Fruit fly (Drosophila melanogaster): ENCODE results near the gene Cog8.

The Cog8 gene

DNA sequence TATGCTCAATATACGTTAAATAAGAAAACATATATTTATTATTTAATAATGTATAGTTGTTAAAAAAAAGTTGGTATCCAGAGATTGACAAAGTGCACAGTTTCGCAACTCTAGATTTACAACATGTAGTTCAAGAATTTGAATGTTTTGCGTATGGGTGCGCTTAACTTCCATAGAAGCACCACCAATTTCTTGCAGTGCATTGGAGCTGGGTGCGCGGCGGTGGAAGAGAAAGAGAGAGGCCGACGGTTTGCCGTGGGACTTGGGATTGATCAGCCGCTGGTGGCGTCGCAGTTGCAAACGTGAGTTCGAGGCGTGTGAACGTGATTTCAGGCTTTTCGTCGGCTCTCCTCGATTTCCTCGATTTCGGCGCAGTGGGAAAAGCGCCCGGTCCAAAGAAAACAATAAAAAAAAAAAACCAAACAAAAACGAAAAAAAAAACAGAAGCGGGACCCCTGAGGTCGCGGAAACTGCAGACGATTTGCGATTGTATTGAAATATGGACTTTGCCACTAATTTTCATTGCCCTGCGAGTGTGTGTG lies 2.8 kb upstream of the Cog8 start, which contains the start of gene spz4:
spz4 (plus strand) TSS at position 289 of the 542 bp plus-strand sequence.
- TF ChIP-seq Met (GFP tag; optimal IDR thresholded peaks at IDR 0.05) (no peak), Lpt (GFP tag; optimal IDR thresholded peaks at IDR 0.05) (no peak), CG6163 (GFP tag; IDR thresholded peaks at IDR 0.05) (no peak), CG6808 (GFP tag; optimal IDR thresholded peaks at IDR 0.05) (no peak), Sox14 (GFP tag; optimal IDR thresholded peaks at IDR 0.05) (no peak), Ets96B (tag; optimal IDR thresholded peaks at IDR 0.05) (no peak), Sox15 (GFP tag; optimal IDR thresholded peaks at IDR 0.05) (no peak), Hr4 (GFP tag; optimal IDR thresholded peaks at IDR 0.05) (peak; percentile 31), CG11762 (GFP tag; optimal IDR thresholded peaks at IDR 0.05; ENCODE audit: insufficient read depth) (no peak), Sox102F (GFP tag; optimal IDR thresholded peaks at IDR 0.05) (no peak), Smox (GFP tag; optimal IDR thresholded peaks at IDR 0.05) (no peak), Eip93F (GFP tag; optimal IDR thresholded peaks at IDR 0.05) (no peak), svp (GFP tag) (peak; percentile 19), CG8119 (GFP tag; IDR thresholded peaks at IDR 0.05) (peak; percentile 73), CG34406 (GFP tag; optimal IDR thresholded peaks at IDR 0.05) (peak; percentile 20), Ets21C (GFP tag; optimal IDR thresholded peaks at IDR 0.05) (no peak), vri (GFP tag; optimal IDR thresholded peaks at IDR 0.05) (no peak), spab (GFP tag; optimal IDR thresholded peaks at IDR 0.05) (no peak), ss (GFP tag; optimal IDR thresholded peaks at IDR 0.05) (no peak), esn (GFP tag; optimal IDR thresholded peaks at IDR 0.05) (peak; percentile 11), Eip78C (GFP tag) (no peak), topi (GFP tag; optimal IDR thresholded peaks at IDR 0.05) (no peak), dac (GFP tag; optimal IDR thresholded peaks at IDR 0.05) (no peak), lz (GFP tag; optimal IDR thresholded peaks at IDR 0.05) (no peak), Eip75B (GFP tag; optimal IDR thresholded peaks at IDR 0.05) (no peak), CG6854 (GFP tag; optimal IDR thresholded peaks at IDR 0.05) (no peak), CG3919 (GFP tag; optimal IDR thresholded peaks at IDR 0.05) (peak; percentile 9), achi (GFP tag; optimal IDR thresholded peaks at IDR 0.05) (no peak), fd85E (GFP tag; optimal IDR thresholded peaks at IDR 0.05) (no peak), CG8632 (GFP tag; optimal IDR thresholded peaks at IDR 0.05) (peak; percentile 6), OdsH (GFP tag; optimal IDR thresholded peaks at IDR 0.05) (peak; percentile 27), Hr38 (GFP tag; optimal IDR thresholded peaks at IDR 0.05) (no peak), eg (GFP tag; IDR thresholded peaks at IDR 0.05) (peak; percentile 65), fd59A (GFP tag; optimal IDR thresholded peaks at IDR 0.05) (no peak), CG4318 (GFP tag; optimal IDR thresholded peaks at IDR 0.05) (peak; percentile 20), CG9139 (GFP tag; optimal IDR thresholded peaks at IDR 0.05) (no peak), CG6792 (GFP tag; optimal IDR thresholded peaks at IDR 0.05) (peak; percentile 15), CG16779 (tag; optimal IDR thresholded peaks at IDR 0.05) (no peak), CG31627 (GFP tag; optimal IDR thresholded peaks at IDR 0.05) (no peak), pdm3 (GFP tag; optimal IDR thresholded peaks at IDR 0.05) (no peak), CG11902 (GFP tag; optimal IDR thresholded peaks at IDR 0.05) (no peak), CG10669 (GFP tag; optimal IDR thresholded peaks at IDR 0.05) (no peak), CG6276 (GFP tag; optimal IDR thresholded peaks at IDR 0.05) (peak; percentile 16), net (GFP tag; optimal IDR thresholded peaks at IDR 0.05) (no peak), CG3032 (tag; optimal IDR thresholded peaks at IDR 0.05) (no peak), dsx (GFP tag; optimal IDR thresholded peaks at IDR 0.05; ENCODE audit: poor library complexity, severe bottlenecking) (no peak), cyc (GFP tag; optimal IDR thresholded peaks at IDR 0.05) (no peak), CG7368 (GFP tag; optimal IDR thresholded peaks at IDR 0.05) (no peak), CG11294 (GFP tag; IDR thresholded peaks at IDR 0.05) (peak; percentile 45; the same call in 1 of the 2 replicates), CG8319 (GFP tag; optimal IDR thresholded peaks at IDR 0.05) (no peak), CG10631 (GFP tag; optimal IDR thresholded peaks at IDR 0.05) (peak; percentile 24), CG15336 (GFP tag; IDR thresholded peaks at IDR 0.05) (peak; percentile 56), Gug (GFP tag; IDR thresholded peaks at IDR 0.05) (no peak)
